Worm (Caenorhabditis elegans) whole organism, L1 larva: ENCODE results near the gene sahd-1.

Experiments used
- efl-3 ChIP-seq: fragments of 200-800 bp; sonication (Bioruptor generic); optimal IDR thresholded peaks from 2 replicates; lab custom pipeline; 2018; ENCODE audit warnings: mild to moderate bottlenecking, missing genetic modification characterization, missing compliant biosample characterization
- hpl-2 ChIP-seq: fragments of 150-350 bp; optimal IDR thresholded peaks from 2 replicates; lab custom pipeline; 2014; ENCODE audit warnings: missing biosample characterization, missing genetic modification reagents, missing genetic modification characterization
- lin-39 ChIP-seq: fragments of 150-350 bp; optimal IDR thresholded peaks from 2 replicates; lab custom pipeline; 2014; ENCODE audit warnings: missing biosample characterization, missing genetic modification reagents, missing genetic modification characterization
- lsy-2 ChIP-seq, 2 experiments: fragments of 150-350 bp; optimal IDR thresholded peaks; 2 replicates each; lab custom pipeline; 2014; ENCODE audit warnings: missing biosample characterization in 2 of 2, missing genetic modification characterization in 2 of 2
- nhr-28 ChIP-seq: fragments of 150-350 bp; optimal IDR thresholded peaks from 2 replicates; lab custom pipeline; 2014; ENCODE audit warnings: missing biosample characterization, missing genetic modification characterization

DNA sequence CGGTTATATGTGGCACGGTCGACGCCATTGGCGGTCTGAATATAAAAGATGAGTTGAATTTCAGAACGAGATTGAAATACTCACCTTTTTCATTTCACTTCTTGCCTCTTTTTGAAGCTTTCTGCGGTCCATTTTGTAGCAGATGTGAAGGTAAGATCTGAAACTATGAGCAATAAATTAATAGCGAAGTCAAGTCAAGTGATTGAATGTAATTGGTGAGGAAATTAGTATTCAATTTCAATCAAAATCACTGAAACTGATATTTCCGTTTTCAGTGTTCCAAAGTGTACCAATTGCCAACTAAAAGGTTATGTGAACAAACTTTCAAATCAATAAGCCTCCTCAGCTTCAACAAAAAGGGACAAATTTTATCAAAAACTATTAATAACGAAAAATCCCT, 26.9 kb upstream of the sahd-1 start, which contains the start of gene C17C3.24:
- no peak for TF ChIP-seq lin-39 (tag; lab: Kevin White, UChicago)
- TF ChIP-seq lsy-2 (tag; optimal IDR thresholded peaks at IDR 0.05; lab: Kevin White, UChicago): no peak
- TF ChIP-seq nhr-28 (tag; lab: Kevin White, UChicago): no peak
- no peak for TF ChIP-seq hpl-2
- no peak for TF ChIP-seq efl-3 (GFP tag; lab: Kevin White, UChicago)
